Worm (Caenorhabditis elegans) whole organism, young adult: Measurements from ENCODE around the gene rocf-1.
"Not testable (repeated sequence)": the region's sequence is repeated elsewhere in the genome, so short reads cannot be mapped to it uniquely, and the experiment has no call there.

ENCODE experiments used
- B0261.1 ChIP-seq: sonication (generic microtip); optimal IDR thresholded peaks from 2 replicates; lab custom pipeline; 2016; ENCODE audit warnings: mild to moderate bottlenecking, missing genetic modification characterization, moderate library complexity, missing compliant biosample characterization
- F10E7.11 ChIP-seq: sonication (generic microtip); optimal IDR thresholded peaks from 2 replicates; lab custom pipeline; 2017; ENCODE audit warnings: mild to moderate bottlenecking, missing genetic modification characterization, moderate library complexity, missing compliant biosample characterization
- F49E8.2 ChIP-seq: sonication (generic microtip); optimal IDR thresholded peaks from 3 replicates; lab custom pipeline; 2017; ENCODE audit warnings: missing genetic modification characterization, mild to moderate bottlenecking, missing compliant biosample characterization, antibody characterized with exemption, moderate library complexity; ENCODE audit not compliant: insufficient read depth
- F55B11.4 ChIP-seq: sonication (generic microtip); optimal IDR thresholded peaks from 2 replicates; lab custom pipeline; 2016; ENCODE audit warnings: missing compliant biosample characterization, missing genetic modification characterization, borderline replicate concordance; ENCODE audit not compliant: insufficient read depth
- F57C9.4 ChIP-seq: sonication (generic microtip); optimal IDR thresholded peaks from 2 replicates; lab custom pipeline; 2017; ENCODE audit warnings: mild to moderate bottlenecking, missing genetic modification characterization, missing compliant biosample characterization
- K11D2.4 ChIP-seq: fragments of 200-800 bp; sonication (Bioruptor generic); IDR thresholded peaks from 2 replicates; pipeline ENCODE4 v1.3.6; 2022; ENCODE audit warnings: missing genetic modification reagents, missing genetic modification characterization, missing compliant biosample characterization
- T07F8.4 ChIP-seq: sonication (generic microtip); optimal IDR thresholded peaks from 2 replicates; lab custom pipeline; 2016; ENCODE audit warnings: mild to moderate bottlenecking, missing genetic modification characterization, moderate library complexity, missing compliant biosample characterization
- T26A5.8 ChIP-seq: sonication (generic microtip); optimal IDR thresholded peaks from 2 replicates; lab custom pipeline; 2016; ENCODE audit warnings: missing genetic modification characterization, missing compliant biosample characterization
- Y53F4B.3 ChIP-seq: fragments of 200-800 bp; sonication (Bioruptor generic); IDR thresholded peaks from 2 replicates; pipeline ENCODE4 v1.3.6; 2022; ENCODE audit warnings: missing genetic modification reagents, missing genetic modification characterization, missing compliant biosample characterization
- aptf-2 ChIP-seq: fragments of 200-800 bp; sonication (Bioruptor generic); conservative IDR thresholded peaks from 2 replicates; pipeline ENCODE4 v1.3.6; 2022; ENCODE audit warnings: missing genetic modification reagents, missing genetic modification characterization, missing compliant biosample characterization
- aptf-3 ChIP-seq: fragments of 200-800 bp; sonication (Bioruptor generic); IDR thresholded peaks from 2 replicates; pipeline ENCODE4 v1.3.6; 2022; ENCODE audit warnings: missing genetic modification characterization, missing compliant biosample characterization
- attf-3 ChIP-seq: fragments of 200-800 bp; sonication (Bioruptor generic); conservative IDR thresholded peaks from 2 replicates; pipeline ENCODE4 v1.3.6; 2022; ENCODE audit warnings: missing genetic modification reagents, missing genetic modification characterization, missing compliant biosample characterization
- attf-6 ChIP-seq: fragments of 200-800 bp; sonication (Bioruptor generic); IDR thresholded peaks from 2 replicates; pipeline ENCODE4 v1.3.6; 2022; ENCODE audit warnings: missing genetic modification reagents, missing genetic modification characterization, missing compliant biosample characterization
- bed-1 ChIP-seq: fragments of 200-800 bp; sonication (Bioruptor generic); IDR thresholded peaks from 2 replicates; pipeline ENCODE4 v1.3.6; 2022; ENCODE audit warnings: missing genetic modification reagents, missing genetic modification characterization, missing compliant biosample characterization
- cebp-2 ChIP-seq: fragments of 200-800 bp; sonication (Bioruptor generic); IDR thresholded peaks from 2 replicates; pipeline ENCODE4 v1.3.6; 2022; ENCODE audit warnings: missing genetic modification characterization, missing compliant biosample characterization
- ceh-40 ChIP-seq: fragments of 200-800 bp; sonication (Bioruptor generic); IDR thresholded peaks from 2 replicates; pipeline ENCODE4 v1.3.6; 2022; ENCODE audit warnings: missing genetic modification characterization, missing compliant biosample characterization
- dpff-1 ChIP-seq: sonication (generic microtip); optimal IDR thresholded peaks from 2 replicates; lab custom pipeline; 2017; ENCODE audit warnings: mild to moderate bottlenecking, missing genetic modification characterization, missing compliant biosample characterization
- hmg-1.2 ChIP-seq: fragments of 200-800 bp; sonication (Bioruptor generic); IDR thresholded peaks from 2 replicates; pipeline ENCODE4 v1.3.6; 2022; ENCODE audit warnings: missing genetic modification reagents, missing genetic modification characterization, missing compliant biosample characterization
- hsf-1 ChIP-seq: fragments of 200-800 bp; sonication (Bioruptor generic); IDR thresholded peaks from 2 replicates; pipeline ENCODE4 v1.3.6; 2022; ENCODE audit warnings: missing genetic modification reagents, missing genetic modification characterization, missing compliant biosample characterization
- lag-1 ChIP-seq: fragments of 200-800 bp; sonication (Bioruptor generic); IDR thresholded peaks from 2 replicates; pipeline ENCODE4 v1.3.6; 2022; ENCODE audit warnings: missing genetic modification reagents, missing genetic modification characterization, missing compliant biosample characterization
- let-526 ChIP-seq: fragments of 200-800 bp; sonication (Bioruptor generic); IDR thresholded peaks from 2 replicates; pipeline ENCODE4 v1.3.6; 2022; ENCODE audit warnings: missing genetic modification reagents, missing genetic modification characterization, missing compliant biosample characterization
- lir-1 ChIP-seq: fragments of 200-800 bp; sonication (Bioruptor generic); conservative IDR thresholded peaks from 2 replicates; pipeline ENCODE4 v1.3.6; 2022; ENCODE audit warnings: missing genetic modification reagents, missing genetic modification characterization, missing compliant biosample characterization
- madf-10 ChIP-seq: sonication (generic microtip); optimal IDR thresholded peaks from 2 replicates; lab custom pipeline; 2016; ENCODE audit warnings: mild to moderate bottlenecking, missing genetic modification characterization, missing compliant biosample characterization
- madf-8 ChIP-seq: fragments of 200-800 bp; sonication (Bioruptor generic); conservative IDR thresholded peaks from 2 replicates; pipeline ENCODE4 v1.3.6; 2022; ENCODE audit warnings: missing genetic modification reagents, missing genetic modification characterization, missing compliant biosample characterization
- mel-28 ChIP-seq: sonication (generic microtip); optimal IDR thresholded peaks from 2 replicates; lab custom pipeline; 2016; ENCODE audit warnings: borderline replicate concordance, mild to moderate bottlenecking, missing genetic modification characterization, missing compliant biosample characterization
- nfya-2 ChIP-seq: fragments of 200-800 bp; sonication (Bioruptor generic); IDR thresholded peaks from 2 replicates; pipeline ENCODE4 v1.3.6; 2022; ENCODE audit warnings: missing genetic modification reagents, missing genetic modification characterization, missing compliant biosample characterization
- rpc-1 ChIP-seq, 2 experiments: fragments of 150-350 bp in 1 of 2; sonication (generic microtip) in 1 of 2; optimal IDR thresholded peaks; 2 replicates each; lab custom pipeline; 2014 to 2018; ENCODE audit warnings: missing biosample characterization in 1 of 2, missing genetic modification characterization in 1 of 2, missing genetic modification reagents in 1 of 2, missing genotype in 1 of 2
- snpc-3.4 ChIP-seq: sonication (generic microtip); optimal IDR thresholded peaks from 2 replicates; lab custom pipeline; 2017; ENCODE audit warnings: missing genetic modification characterization, mild to moderate bottlenecking, missing compliant biosample characterization, antibody characterized with exemption, moderate library complexity, missing genotype, missing genetic modification reagents
- tbp1 ChIP-seq: fragments of 200-800 bp; sonication (Bioruptor generic); optimal IDR thresholded peaks from 2 replicates; lab custom pipeline; 2018; ENCODE audit warnings: mild to moderate bottlenecking, missing genetic modification characterization, missing compliant biosample characterization
- ztf-25 ChIP-seq: fragments of 200-800 bp; sonication (Bioruptor generic); IDR thresholded peaks from 2 replicates; pipeline ENCODE4 v1.3.6; 2022; ENCODE audit warnings: missing genetic modification reagents, missing genetic modification characterization, missing compliant biosample characterization
- ztf-6 ChIP-seq: fragments of 200-800 bp; sonication (Bioruptor generic); IDR thresholded peaks from 2 replicates; pipeline ENCODE4 v1.3.6; 2022; ENCODE audit warnings: missing genetic modification reagents, missing genetic modification characterization, missing compliant biosample characterization

The rocf-1 gene

ce11 chrV:15431322-15432052 is 32.8 kb downstream of the rocf-1 start:
- TF ChIP-seq bed-1 (GFP tag; lab: Robert Waterston, UW) (0 out of 2 replicates have a peak, but pooled peaks have one; percentile 12), Y53F4B.3 (no peak), aptf-2 (0 out of 2 replicates have a peak, but pooled peaks have one; percentile 61), ztf-6 (peak; percentile 63; the same call in 1 of the 2 replicates), T07F8.4 (tag; lab: Kevin White, UChicago) (no peak), lag-1 (GFP tag; lab: Robert Waterston, UW) (0 out of 2 replicates have a peak, but pooled peaks have one; percentile 66), nfya-2 (GFP tag; lab: Robert Waterston, UW) (0 out of 2 replicates have a peak, but pooled peaks have one; percentile 35), F55B11.4 (tag; lab: Kevin White, UChicago) (peak; percentile 20), lir-1 (GFP tag; lab: Robert Waterston, UW) (no peak), attf-3 (GFP tag; lab: Robert Waterston, UW) (0 out of 2 replicates have a peak, but pooled peaks have one; percentile 14)
- TF ChIP-seq, all 124 proteins: peak for 7

- TF ChIP-seq cebp-2 (GFP tag; lab: Robert Waterston, UW) (peak; percentile 76; the same call in 1 of the 2 replicates), let-526 (GFP tag; lab: Robert Waterston, UW) (0 out of 2 replicates have a peak, but pooled peaks have one; percentile 13), B0261.1 (peak; percentile 64), ztf-25 (GFP tag; lab: Robert Waterston, UW) (peak; percentile 87; the same call in 1 of the 2 replicates), hsf-1 (GFP tag; lab: Robert Waterston, UW) (peak; percentile 68; the same call in 1 of the 2 replicates), tbp1 (GFP tag; lab: Kevin White, UChicago) (peak; percentile 86), aptf-3 (0 out of 2 replicates have a peak, but pooled peaks have one; percentile 56), rpc-1 (tag; optimal IDR thresholded peaks at IDR 0.05; lab: Kevin White, UChicago) (peak; percentile 58), Y53F4B.3 (peak; percentile 49; the same call in 1 of the 2 replicates)
- TF ChIP-seq rpc-1 (optimal IDR thresholded peaks at IDR 0.05; lab: Kevin White, UChicago) = not testable (repeated sequence)
Observed at ce11 chrV:15429125-15429524, 35.2 kb downstream of the rocf-1 start.

- TF ChIP-seq aptf-2 = no peak
- no peak for TF ChIP-seq hmg-1.2
- no peak for TF ChIP-seq madf-10 (tag; lab: Kevin White, UChicago)
- TF ChIP-seq mel-28 (tag; lab: Kevin White, UChicago) = no peak
- no peak for TF ChIP-seq F10E7.11
- TF ChIP-seq let-526 (GFP tag; lab: Robert Waterston, UW) = no peak
- no peak for TF ChIP-seq T26A5.8 (tag; lab: Kevin White, UChicago)
- no peak for TF ChIP-seq F57C9.4 (tag; lab: Kevin White, UChicago)
- TF ChIP-seq F49E8.2 = no peak
- no peak for TF ChIP-seq K11D2.4 (GFP tag; lab: Robert Waterston, UW)
- no peak for TF ChIP-seq madf-8
- TF ChIP-seq attf-6 (GFP tag; lab: Robert Waterston, UW) = no peak
- no peak for TF ChIP-seq rpc-1 (optimal IDR thresholded peaks at IDR 0.05; lab: Kevin White, UChicago)
- TF ChIP-seq rpc-1 (tag; optimal IDR thresholded peaks at IDR 0.05; lab: Kevin White, UChicago) = no peak
- TF ChIP-seq F55B11.4 (tag; lab: Kevin White, UChicago) = no peak
- TF ChIP-seq ceh-40 (GFP tag; lab: Robert Waterston, UW) = no peak
- no peak for TF ChIP-seq snpc-3.4
- TF ChIP-seq dpff-1 (tag; lab: Kevin White, UChicago) = no peak
- TF ChIP-seq, all 124 proteins: peak for 0
Observed at ce11 chrV:15426944-15427343, 37.4 kb downstream of the rocf-1 start, which contains the start of gene fbxa-209. TSS of gene fbxa-209 (minus strand) at chrV:15427044.
